Worm (Caenorhabditis elegans): Measurements from ENCODE around the gene cya-1.

cya-1 gene

ce11 chrIII:9105653-9106052, 3.4 kb downstream of the cya-1 start:
- peak; percentile 9 for TF ChIP-seq hlh-30 (tag; optimal IDR thresholded peaks at IDR 0.05; ENCODE audit: insufficient read depth)
- TF ChIP-seq dve-1 (tag; optimal IDR thresholded peaks at IDR 0.05; ENCODE audit: insufficient read depth), result peak; percentile 15
- TF ChIP-seq nhr-11 (tag; optimal IDR thresholded peaks at IDR 0.05), result no peak
- TF ChIP-seq duxl-1 (tag; optimal IDR thresholded peaks at IDR 0.05; ENCODE audit: poor library complexity), result no peak
- TF ChIP-seq nhr-77 (tag; optimal IDR thresholded peaks at IDR 0.05), result no peak
- no peak for TF ChIP-seq F49E8.2 (tag; optimal IDR thresholded peaks at IDR 0.05; ENCODE audit: borderline replicate concordance)

- peak; percentile 17 for TF ChIP-seq nhr-28 (tag; optimal IDR thresholded peaks at IDR 0.05)
- TF ChIP-seq spr-1 (tag; optimal IDR thresholded peaks at IDR 0.05), result peak; percentile 41
- TF ChIP-seq arid-1 (GFP tag; conservative IDR thresholded peaks at IDR 0.05), result peak; percentile 75
- 0 out of 2 replicates have a peak, but pooled peaks have one; percentile 71 for TF ChIP-seq F44E2.7 (GFP tag; IDR thresholded peaks at IDR 0.05)
- TF ChIP-seq hif-1 (tag; optimal IDR thresholded peaks at IDR 0.05), result peak in 1 of 2 experiments; percentile 54
- TF ChIP-seq aly-2 (tag; optimal IDR thresholded peaks at IDR 0.05), result no peak
- no peak for TF ChIP-seq nhr-42 (GFP tag; IDR thresholded peaks at IDR 0.05)
- peak; percentile 70 for TF ChIP-seq hmg-1.1 (GFP tag; IDR thresholded peaks at IDR 0.05)
- TF ChIP-seq T20F7.1 (GFP tag; optimal IDR thresholded peaks at IDR 0.05), result peak; percentile 35
- 0 out of 2 replicates have a peak, but pooled peaks have one; percentile 16 for TF ChIP-seq lin-1 (GFP tag; IDR thresholded peaks at IDR 0.05)
- peak; percentile 94 for TF ChIP-seq aha-1 (tag)
- TF ChIP-seq madf-5 (GFP tag; IDR thresholded peaks at IDR 0.05), result peak in 1 of 2 experiments; percentile 88; a peak in 2 of 4 replicates
- peak; percentile 37 for TF ChIP-seq nhr-102 (tag; optimal IDR thresholded peaks at IDR 0.05)
- TF ChIP-seq spr-3 (GFP tag; optimal IDR thresholded peaks at IDR 0.05), result no peak
- no peak for TF ChIP-seq egl-27 (tag; optimal IDR thresholded peaks at IDR 0.05)
- TF ChIP-seq dpl-1 (GFP tag; optimal IDR thresholded peaks at IDR 0.05), result peak; percentile 1
- 0 out of 2 replicates have a peak, but pooled peaks have one; percentile 25 for TF ChIP-seq zip-11 (GFP tag; IDR thresholded peaks at IDR 0.05)
- TF ChIP-seq nhr-11 (tag; optimal IDR thresholded peaks at IDR 0.05), result peak; percentile 23
- TF ChIP-seq dmd-9 (GFP tag; IDR thresholded peaks at IDR 0.05), result peak; percentile 67
- TF ChIP-seq F10B5.3 (tag; optimal IDR thresholded peaks at IDR 0.05), result no peak
- TF ChIP-seq lir-3 (tag; optimal IDR thresholded peaks at IDR 0.05), result no peak
- TF ChIP-seq ces-1 (GFP tag; optimal IDR thresholded peaks at IDR 0.05), result no peak
- TF ChIP-seq daf-16 (GFP tag; optimal IDR thresholded peaks at IDR 0.05), result peak in 1 of 2 experiments; percentile 59
- TF ChIP-seq daf-16 (tag; optimal IDR thresholded peaks at IDR 0.05), result no peak
- TF ChIP-seq zip-2 (tag; optimal IDR thresholded peaks at IDR 0.05), result peak; percentile 35
- peak in 1 of 2 experiments; percentile 15 for TF ChIP-seq mdl-1 (tag; optimal IDR thresholded peaks at IDR 0.05)
- TF ChIP-seq lin-38 (GFP tag; IDR thresholded peaks at IDR 0.05), result peak; percentile 84
- TF ChIP-seq lsy-2 (tag; optimal IDR thresholded peaks at IDR 0.05), result no peak
- peak; percentile 38 for TF ChIP-seq rbr-2 (tag; optimal IDR thresholded peaks at IDR 0.05)
- TF ChIP-seq dmd-8 (GFP tag; IDR thresholded peaks at IDR 0.05), result peak; percentile 74
- TF ChIP-seq snpc-1.2 (GFP tag; IDR thresholded peaks at IDR 0.05), result peak; percentile 73
- peak; percentile 68 for TF ChIP-seq ctbp-1 (GFP tag; IDR thresholded peaks at IDR 0.05)
- TF ChIP-seq mes-2 (tag; optimal IDR thresholded peaks at IDR 0.05; ENCODE audit: poor library complexity, severe bottlenecking), result peak; percentile 73
- TF ChIP-seq nhr-48 (tag; optimal IDR thresholded peaks at IDR 0.05), result peak; percentile 23
- no peak for TF ChIP-seq ceh-82 (tag; optimal IDR thresholded peaks at IDR 0.05)
- peak; percentile 43 for TF ChIP-seq hlh-11 (tag; optimal IDR thresholded peaks at IDR 0.05)
- TF ChIP-seq mxl-2 (GFP tag; conservative IDR thresholded peaks at IDR 0.05), result 0 out of 2 replicates have a peak, but pooled peaks have one; percentile 35
- peak; percentile 77; the same call in 1 of the 2 replicates for TF ChIP-seq Y105C5A.15 (GFP tag; IDR thresholded peaks at IDR 0.05)
- no peak for TF ChIP-seq lin-15B (tag; optimal IDR thresholded peaks at IDR 0.05)
- TF ChIP-seq lim-7 (GFP tag; IDR thresholded peaks at IDR 0.05), result peak; percentile 95
- TF ChIP-seq nhr-41 (GFP tag; IDR thresholded peaks at IDR 0.05), result 0 out of 2 replicates have a peak, but pooled peaks have one; percentile 44
- peak; percentile 90 for TF ChIP-seq vab-7 (GFP tag; IDR thresholded peaks at IDR 0.05)
- TF ChIP-seq mxl-3 (GFP tag; optimal IDR thresholded peaks at IDR 0.05), result peak; percentile 0
- peak; percentile 74 for TF ChIP-seq T26A8.4 (GFP tag; IDR thresholded peaks at IDR 0.05)
Measured at ce11 chrIII:9104060-9104459, 5.0 kb downstream of the cya-1 start.

Measured in whole organism, L4 larva.